Worm (Caenorhabditis elegans): Measurements from ENCODE around the gene cyb-2.1.

DNA sequence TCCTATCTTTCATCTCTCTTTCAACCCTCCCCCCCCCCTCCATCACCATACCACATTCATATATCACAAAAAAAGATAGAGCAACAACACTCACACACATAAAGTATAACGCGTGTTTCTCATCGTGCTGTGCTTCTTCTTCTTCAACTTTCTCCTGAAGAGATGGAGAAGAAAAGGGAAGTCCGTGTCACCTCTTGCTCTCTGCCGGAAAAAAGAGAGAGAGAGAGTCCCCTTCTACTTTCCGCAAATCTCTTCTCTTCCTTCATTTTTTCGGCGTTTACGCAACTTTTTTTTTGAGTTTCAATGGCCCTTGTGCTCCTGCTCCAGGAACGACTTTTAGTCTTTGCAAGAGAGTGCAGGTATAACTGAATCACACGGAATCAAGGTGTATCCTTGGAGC, 6.1 kb upstream of the cyb-2.1 start:
- TF ChIP-seq fos-1 (tag; optimal IDR thresholded peaks at IDR 0.05) (no peak), snpc-4 (tag; optimal IDR thresholded peaks at IDR 0.05) (no peak), dve-1 (tag; optimal IDR thresholded peaks at IDR 0.05; ENCODE audit: insufficient read depth) (no peak), spr-3 (GFP tag; optimal IDR thresholded peaks at IDR 0.05) (no peak), nhr-25 (tag; optimal IDR thresholded peaks at IDR 0.05; ENCODE audit: borderline replicate concordance, insufficient read depth) (no peak), R02D3.7 (tag; optimal IDR thresholded peaks at IDR 0.05) (no peak), mep-1 (tag; optimal IDR thresholded peaks at IDR 0.05) (peak; percentile 22), snpc-1.2 (GFP tag; IDR thresholded peaks at IDR 0.05) (no peak), skn-1 (tag; optimal IDR thresholded peaks at IDR 0.05) (no peak), nhr-76 (tag; optimal IDR thresholded peaks at IDR 0.05) (no peak), ama-1 (optimal IDR thresholded peaks at IDR 0.05) (no peak), F26F4.8 (GFP tag; conservative IDR thresholded peaks at IDR 0.05) (no peak), F49E8.2 (tag; optimal IDR thresholded peaks at IDR 0.05; ENCODE audit: borderline replicate concordance) (no peak)
